Fruit fly (Drosophila melanogaster) S2 (cell line): ENCODE data around the gene mus201.

Source experiments
- CG8478 ChIP-seq: fragments of >200 bp; optimal IDR thresholded peaks from 2 replicates; lab custom pipeline; 2018
- CTCF ChIP-seq, 2 experiments: fragments of >200 bp; optimal IDR thresholded peaks; 2 replicates each; lab custom pipeline; 2018

dm6 chr2L:8418113-8418885 lies 19.7 kb upstream of the mus201 start:
- peak; percentile 23 for TF ChIP-seq CG8478 (lab: Kevin White, UChicago)
- TF ChIP-seq CTCF (optimal IDR thresholded peaks at IDR 0.05; lab: Kevin White, UChicago), result no peak
